Fruit fly (Drosophila melanogaster) whole organism, embryonic: Measurements from ENCODE around the gene Sgs5.
A peak's percentile ranks its signal among the peaks of the same experiment; 100 is the strongest.

Experiments
- Atf3 ChIP-seq: fragments of 200-800 bp; sonication (Bioruptor generic); optimal IDR thresholded peaks from 3 replicates; lab custom pipeline; 2016; ENCODE audit warnings: missing biosample characterization, missing genetic modification characterization
- Awh ChIP-seq: fragments of 200-800 bp; sonication (Bioruptor generic); IDR thresholded peaks from 2 replicates; pipeline ENCODE4, ENCODE4 v1.3.6; 2022; ENCODE audit warnings: missing biosample characterization, missing genetic modification characterization
- CG10366 ChIP-seq: fragments of 200-800 bp; sonication (Bioruptor generic); IDR thresholded peaks from 2 replicates; pipeline ENCODE4 v1.3.6; 2022; ENCODE audit warnings: missing biosample characterization, missing genetic modification characterization
- CG10543 ChIP-seq: fragments of 200-800 bp; sonication (Bioruptor generic); optimal IDR thresholded peaks from 3 replicates; lab custom pipeline; 2017; ENCODE audit warnings: missing biosample characterization, mild to moderate bottlenecking, missing genetic modification characterization, moderate library complexity
- CG11560 ChIP-seq: fragments of 200-800 bp; sonication (Bioruptor generic); IDR thresholded peaks from 3 replicates; pipeline ENCODE4 v1.3.6; 2022; ENCODE audit warnings: missing biosample characterization, missing genetic modification characterization
- CG12299 ChIP-seq: fragments of 200-800 bp; sonication (Bioruptor generic); optimal IDR thresholded peaks from 2 replicates; lab custom pipeline; 2018; ENCODE audit warnings: missing biosample characterization, mild to moderate bottlenecking, missing genetic modification characterization
- CG13775 ChIP-seq: fragments of 200-800 bp; sonication (Bioruptor generic); optimal IDR thresholded peaks from 3 replicates; lab custom pipeline; 2017; ENCODE audit warnings: missing biosample characterization, mild to moderate bottlenecking, missing genetic modification characterization
- CG15514 ChIP-seq: fragments of 200-800 bp; sonication (Bioruptor generic); optimal IDR thresholded peaks from 3 replicates; lab custom pipeline; 2017; ENCODE audit warnings: missing biosample characterization, missing genetic modification characterization, mild to moderate bottlenecking, moderate library complexity, missing genetic modification reagents
- CG1647 ChIP-seq: fragments of 200-800 bp; sonication (Bioruptor generic); optimal IDR thresholded peaks from 3 replicates; lab custom pipeline; 2016; ENCODE audit warnings: missing biosample characterization, missing genetic modification characterization
- CG16813 ChIP-seq: fragments of 200-800 bp; sonication (Bioruptor generic); IDR thresholded peaks from 3 replicates; pipeline ENCODE4 v1.3.6; 2022; ENCODE audit warnings: missing biosample characterization, missing genetic modification characterization; ENCODE audit not compliant: partially characterized antibody
- CG17568 ChIP-seq: fragments of 200-800 bp; sonication (Bioruptor generic); optimal IDR thresholded peaks from 2 replicates; lab custom pipeline; 2018; ENCODE audit warnings: missing biosample characterization, mild to moderate bottlenecking, missing genetic modification characterization, moderate library complexity
- CG18262 ChIP-seq: fragments of 200-800 bp; optimal IDR thresholded peaks from 3 replicates; lab custom pipeline; 2019; ENCODE audit warnings: missing biosample characterization, mild to moderate bottlenecking, missing genetic modification characterization, moderate library complexity
- CG2678 ChIP-seq: fragments of 200-800 bp; sonication (Bioruptor generic); optimal IDR thresholded peaks from 3 replicates; lab custom pipeline; 2019; ENCODE audit warnings: missing biosample characterization, mild to moderate bottlenecking, missing genetic modification characterization, moderate library complexity
- CG30403 ChIP-seq: fragments of 200-800 bp; sonication (Bioruptor generic); optimal IDR thresholded peaks from 3 replicates; lab custom pipeline; 2016; ENCODE audit warnings: missing biosample characterization, missing genetic modification characterization
- CG3726 ChIP-seq: fragments of 200-800 bp; sonication (Bioruptor generic); IDR thresholded peaks from 3 replicates; pipeline ENCODE4, ENCODE4 v1.3.6; 2022; ENCODE audit warnings: missing biosample characterization, missing genetic modification characterization
- CG42726 ChIP-seq: fragments of 200-800 bp; sonication (Bioruptor generic); IDR thresholded peaks from 2 replicates; pipeline ENCODE4 v1.3.6; 2022; ENCODE audit warnings: missing biosample characterization, missing genetic modification characterization; ENCODE audit not compliant: partially characterized antibody
- CG4328 ChIP-seq: fragments of 200-800 bp; sonication (Bioruptor generic); optimal IDR thresholded peaks from 3 replicates; lab custom pipeline; 2017; ENCODE audit warnings: missing biosample characterization, missing genetic modification reagents, missing genetic modification characterization
- CG4360 ChIP-seq: fragments of 200-800 bp; sonication (Bioruptor generic); IDR thresholded peaks from 2 replicates; pipeline ENCODE4 v1.3.6; 2022; ENCODE audit warnings: missing biosample characterization, missing genetic modification characterization
- CG5953 ChIP-seq: fragments of 200-800 bp; sonication (Bioruptor generic); IDR thresholded peaks from 2 replicates; pipeline ENCODE4 v1.3.6; 2022; ENCODE audit warnings: missing biosample characterization, missing genetic modification characterization
- CG7745 ChIP-seq: fragments of 200-800 bp; sonication (Bioruptor generic); optimal IDR thresholded peaks from 2 replicates; lab custom pipeline; 2018; ENCODE audit warnings: missing biosample characterization, mild to moderate bottlenecking, missing genetic modification characterization, moderate library complexity
- Deaf1 ChIP-seq: fragments of 200-800 bp; optimal IDR thresholded peaks from 3 replicates; lab custom pipeline; 2019; ENCODE audit warnings: missing biosample characterization, mild to moderate bottlenecking, missing genetic modification characterization, moderate library complexity
- Doc2 ChIP-seq: fragments of 200-800 bp; sonication (Bioruptor generic); IDR thresholded peaks from 2 replicates; pipeline ENCODE4 v1.3.6; 2022; ENCODE audit warnings: missing biosample characterization, missing genetic modification characterization
- Eip74EF ChIP-seq, 2 experiments: fragments of 200-800 bp in 1 of 2; fragments of >200 bp in 1 of 2; sonication (Bioruptor generic) in 1 of 2; optimal IDR thresholded peaks; 2 replicates each; lab custom pipeline; 2017 to 2019; ENCODE audit warnings: missing biosample characterization in 2 of 2, missing genetic modification characterization in 2 of 2, mild to moderate bottlenecking in 1 of 2, moderate library complexity in 1 of 2
- H2.0 ChIP-seq: fragments of 200-800 bp; sonication (Bioruptor generic); IDR thresholded peaks from 2 replicates; pipeline ENCODE4 v1.3.6; 2022; ENCODE audit warnings: missing biosample characterization, missing genetic modification characterization
- Hr51 ChIP-seq, 2 experiments: fragments of 200-800 bp; sonication (Bioruptor generic); optimal IDR thresholded peaks; 2 replicates in 1 of 2; 3 replicates in 1 of 2; lab custom pipeline; 2016 to 2018; ENCODE audit warnings: missing biosample characterization in 2 of 2, missing genetic modification characterization in 2 of 2, mild to moderate bottlenecking in 1 of 2, moderate library complexity in 1 of 2
- Nf-YB ChIP-seq: fragments of 200-800 bp; sonication (Bioruptor generic); optimal IDR thresholded peaks from 3 replicates; lab custom pipeline; 2019; ENCODE audit warnings: missing biosample characterization, mild to moderate bottlenecking, missing genetic modification characterization, moderate library complexity
- Nf-YC ChIP-seq: fragments of 200-800 bp; optimal IDR thresholded peaks from 3 replicates; lab custom pipeline; 2019; ENCODE audit warnings: missing biosample characterization, mild to moderate bottlenecking, missing genetic modification characterization, moderate library complexity
- Sry-δ ChIP-seq: fragments of 200-800 bp; sonication (Bioruptor generic); optimal IDR thresholded peaks from 2 replicates; lab custom pipeline; 2016; ENCODE audit warnings: missing biosample characterization, missing genetic modification characterization
- Vsx1 ChIP-seq: fragments of 200-800 bp; sonication (Bioruptor generic); optimal IDR thresholded peaks from 2 replicates; lab custom pipeline; 2017; ENCODE audit warnings: missing biosample characterization, mild to moderate bottlenecking, missing genetic modification characterization, missing genetic modification reagents
- ac ChIP-seq: fragments of 200-800 bp; sonication (Bioruptor generic); optimal IDR thresholded peaks from 3 replicates; lab custom pipeline; 2017; ENCODE audit warnings: missing biosample characterization, mild to moderate bottlenecking, missing genetic modification characterization
- ara ChIP-seq: fragments of 200-800 bp; sonication (Bioruptor generic); IDR thresholded peaks from 2 replicates; pipeline ENCODE4 v1.3.6; 2022; ENCODE audit warnings: missing biosample characterization, missing genetic modification characterization
- ase ChIP-seq: fragments of 200-800 bp; sonication (Bioruptor generic); IDR thresholded peaks from 3 replicates; pipeline ENCODE4 v1.3.6; 2022; ENCODE audit warnings: missing biosample characterization, missing genetic modification characterization
- dmrt11E ChIP-seq: fragments of 200-800 bp; sonication (Bioruptor generic); optimal IDR thresholded peaks from 3 replicates; lab custom pipeline; 2018; ENCODE audit warnings: missing biosample characterization, mild to moderate bottlenecking, missing genetic modification characterization, moderate library complexity
- fu2 ChIP-seq: fragments of 200-800 bp; sonication (Bioruptor generic); optimal IDR thresholded peaks from 2 replicates; lab custom pipeline; 2016; ENCODE audit warnings: missing biosample characterization, missing genetic modification characterization
- grau ChIP-seq: fragments of 200-800 bp; optimal IDR thresholded peaks from 3 replicates; lab custom pipeline; 2019; ENCODE audit warnings: missing biosample characterization, mild to moderate bottlenecking, missing genetic modification characterization, moderate library complexity
- klu ChIP-seq: fragments of 200-800 bp; sonication (Bioruptor generic); IDR thresholded peaks from 2 replicates; pipeline ENCODE4 v1.3.6; 2022; ENCODE audit warnings: missing biosample characterization, missing genetic modification characterization
- lmd ChIP-seq: fragments of 200-800 bp; sonication (Bioruptor generic); IDR thresholded peaks from 2 replicates; pipeline ENCODE4 v1.3.6; 2022; ENCODE audit warnings: missing biosample characterization, missing genetic modification characterization
- nom ChIP-seq: fragments of 200-800 bp; sonication (Bioruptor generic); optimal IDR thresholded peaks from 2 replicates; lab custom pipeline; 2017; ENCODE audit warnings: missing biosample characterization, missing genetic modification characterization, mild to moderate bottlenecking, moderate library complexity, missing genetic modification reagents
- oc ChIP-seq: fragments of 200-800 bp; sonication (Bioruptor generic); optimal IDR thresholded peaks from 2 replicates; lab custom pipeline; 2018; ENCODE audit warnings: missing biosample characterization, mild to moderate bottlenecking, missing genetic modification characterization, moderate library complexity
- psq ChIP-seq: fragments of 200-800 bp; sonication (Bioruptor generic); optimal IDR thresholded peaks from 2 replicates; lab custom pipeline; 2017; ENCODE audit warnings: missing biosample characterization, missing genetic modification characterization
- rib ChIP-seq: fragments of 200-800 bp; sonication (Bioruptor generic); IDR thresholded peaks from 2 replicates; pipeline ENCODE4 v1.3.6; 2022; ENCODE audit warnings: missing biosample characterization, missing genetic modification characterization
- run ChIP-seq: fragments of 200-800 bp; sonication (Bioruptor generic); optimal IDR thresholded peaks from 3 replicates; lab custom pipeline; 2018; ENCODE audit warnings: missing biosample characterization, mild to moderate bottlenecking, missing genetic modification characterization
- sens ChIP-seq: fragments of 200-800 bp; sonication (Bioruptor generic); peaks from one replicate; lab custom pipeline; 2016; ENCODE audit warnings: missing biosample characterization, missing genetic modification characterization
- tll ChIP-seq, 2 experiments: fragments of 200-800 bp in 1 of 2; fragments of >200 bp in 1 of 2; sonication (Bioruptor generic) in 1 of 2; optimal IDR thresholded peaks; 2 replicates each; lab custom pipeline; 2017 to 2019; ENCODE audit warnings: missing biosample characterization in 2 of 2, missing genetic modification characterization in 2 of 2, mild to moderate bottlenecking in 1 of 2, moderate library complexity in 1 of 2
- zen ChIP-seq: fragments of 200-800 bp; sonication (Bioruptor generic); optimal IDR thresholded peaks from 3 replicates; lab custom pipeline; 2018; ENCODE audit warnings: missing biosample characterization, mild to moderate bottlenecking, missing genetic modification characterization, moderate library complexity

The Sgs5 gene

DNA sequence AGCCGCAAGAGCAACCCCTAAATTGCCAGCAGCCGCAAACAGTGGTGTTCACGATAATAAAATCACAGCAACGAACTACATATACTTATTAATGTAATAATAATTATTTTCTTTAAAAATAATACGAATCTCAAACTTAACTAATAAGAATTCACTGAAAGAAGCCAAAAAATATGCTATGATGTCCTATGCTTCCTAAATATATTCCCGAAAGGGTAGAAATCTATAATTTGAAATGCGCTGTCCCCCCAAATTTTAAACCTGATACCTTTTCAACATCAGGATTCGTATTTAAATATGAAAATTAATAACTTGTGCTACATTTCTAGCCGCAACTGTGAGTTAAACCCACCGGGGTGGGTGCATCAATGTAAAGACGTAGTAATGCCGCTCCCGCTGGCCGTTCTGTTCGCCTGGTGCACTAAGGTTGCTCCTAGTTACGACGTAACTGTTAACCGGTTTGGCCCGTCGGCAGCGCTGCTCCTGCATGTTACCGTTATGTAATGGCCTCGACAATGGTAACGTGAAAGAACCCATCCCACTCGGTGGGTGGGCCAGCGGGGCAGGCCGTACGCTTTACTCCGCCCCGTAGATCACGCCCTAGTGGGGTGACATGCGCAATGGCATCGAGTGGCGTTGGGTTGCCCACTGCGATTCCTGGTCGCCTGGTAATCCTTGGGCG lies 9.2 kb downstream of the Sgs5 start (continued):
- TF ChIP-seq Eip74EF (GFP tag; optimal IDR thresholded peaks at IDR 0.05; lab: Kevin White, UChicago) (peak in 1 of 2 experiments; percentile 81), CG5953 (GFP tag; lab: Robert Waterston, UW) (no peak), CG42726 (GFP tag; lab: Robert Waterston, UW) (no peak), CG17568 (peak; percentile 79), ase (GFP tag; lab: Robert Waterston, UW) (no peak; the same call in 2 of the 3 replicates), lmd (GFP tag; lab: Robert Waterston, UW) (peak; percentile 83), ac (GFP tag; lab: Kevin White, UChicago) (peak; percentile 88), CG4360 (GFP tag; lab: Robert Waterston, UW) (0 out of 2 replicates have a peak, but pooled peaks have one; percentile 34), CG16813 (GFP tag; lab: Robert Waterston, UW) (0 out of 3 replicates have a peak, but pooled peaks have one; percentile 16), CG3726 (GFP tag; lab: Robert Waterston, UW) (peak; percentile 18; the same call in 1 of the 3 replicates), sens (GFP tag; lab: Kevin White, UChicago) (peak; percentile 90), Sry-δ (GFP tag; lab: Kevin White, UChicago) (no peak), CG15514 (GFP tag; lab: Kevin White, UChicago) (peak; percentile 63), ara (GFP tag; lab: Robert Waterston, UW) (no peak; the same call in none of the 2 replicates), run (tag; lab: Kevin White, UChicago) (peak; percentile 80), Doc2 (GFP tag; lab: Robert Waterston, UW) (no peak), CG18262 (tag; lab: Kevin White, UChicago) (peak; percentile 94), Atf3 (no peak)

DNA sequence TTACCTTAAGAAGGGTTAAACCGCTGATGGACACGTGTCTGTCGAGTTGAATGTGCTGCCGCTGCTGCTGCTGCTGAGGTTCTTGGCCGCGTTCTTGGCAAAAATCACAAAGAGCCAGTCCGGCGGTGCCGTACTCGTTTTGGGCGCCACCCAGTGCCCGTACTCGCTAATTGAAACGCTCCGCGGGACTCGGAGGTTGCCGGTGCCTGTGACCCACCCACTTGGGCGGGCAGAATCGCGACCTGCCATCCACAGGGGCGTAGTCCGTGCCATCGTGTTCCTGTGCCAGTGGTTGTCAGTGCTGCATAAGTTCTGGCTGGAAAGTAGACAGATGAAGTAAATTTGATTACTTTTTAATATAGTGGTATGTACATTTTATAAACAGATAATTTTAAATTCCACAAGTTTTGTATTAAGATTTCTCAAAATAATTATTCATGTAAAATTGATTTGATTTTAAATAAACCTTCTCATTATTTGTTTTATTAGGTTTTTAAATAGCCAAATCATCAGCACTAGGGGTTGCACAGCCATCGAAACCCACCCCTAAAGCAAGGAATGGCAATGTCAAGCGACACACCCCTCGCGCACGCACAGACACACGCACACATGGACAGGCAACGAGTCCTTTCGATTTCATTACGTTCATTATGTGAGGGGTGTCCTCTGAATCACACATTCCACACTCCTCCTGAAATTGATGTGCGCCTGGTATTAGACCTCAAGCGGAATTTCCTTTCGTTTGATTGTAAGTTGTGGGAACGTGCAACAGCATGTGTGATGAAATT lies 9.9 kb downstream of the Sgs5 start:
- peak; percentile 6 for TF ChIP-seq CG30403 (GFP tag; lab: Kevin White, UChicago)
- peak; percentile 47 for TF ChIP-seq grau (tag; lab: Kevin White, UChicago)
- no peak for TF ChIP-seq fu2 (GFP tag; lab: Kevin White, UChicago)
- TF ChIP-seq Nf-YB: peak; percentile 71
- TF ChIP-seq CG11560 (tag; lab: Robert Waterston, UW): no peak
- TF ChIP-seq Vsx1: no peak
- TF ChIP-seq CG1647 (GFP tag; lab: Kevin White, UChicago): no peak
- TF ChIP-seq psq (GFP tag; lab: Kevin White, UChicago): no peak
- peak; percentile 34 for TF ChIP-seq CG7745 (tag; lab: Kevin White, UChicago)
- peak; percentile 2 for TF ChIP-seq CG4328 (GFP tag; lab: Kevin White, UChicago)
- no peak for TF ChIP-seq oc (tag; lab: Kevin White, UChicago)
- peak; percentile 72; the same call in 1 of the 2 replicates for TF ChIP-seq rib (GFP tag; lab: Robert Waterston, UW)
- no peak for TF ChIP-seq H2.0 (GFP tag; lab: Robert Waterston, UW)
- peak; percentile 20 for TF ChIP-seq CG12299 (tag; lab: Kevin White, UChicago)
- TF ChIP-seq CG10366 (GFP tag; lab: Robert Waterston, UW): no peak
- TF ChIP-seq dmrt11E (tag; lab: Kevin White, UChicago): peak; percentile 22
- TF ChIP-seq Nf-YC (tag; lab: Kevin White, UChicago): peak; percentile 51
- peak in 1 of 2 experiments; percentile 19 for TF ChIP-seq tll (GFP tag; optimal IDR thresholded peaks at IDR 0.05; lab: Kevin White, UChicago)
- peak; percentile 28 for TF ChIP-seq CG10543 (GFP tag; lab: Kevin White, UChicago)
- peak; percentile 24 for TF ChIP-seq Deaf1
- 0 out of 2 replicates have a peak, but pooled peaks have one; percentile 20 for TF ChIP-seq klu
- TF ChIP-seq Eip74EF (GFP tag; optimal IDR thresholded peaks at IDR 0.05; lab: Kevin White, UChicago): no peak
- TF ChIP-seq CG2678: peak; percentile 53
- TF ChIP-seq CG13775 (GFP tag; lab: Kevin White, UChicago): peak; percentile 22
- TF ChIP-seq Hr51 (GFP tag; optimal IDR thresholded peaks at IDR 0.05; lab: Kevin White, UChicago): peak in 1 of 2 experiments; percentile 41
- TF ChIP-seq Awh (GFP tag; lab: Robert Waterston, UW): 0 out of 2 replicates have a peak, but pooled peaks have one; percentile 15
- no peak for TF ChIP-seq nom
- peak; percentile 55 for TF ChIP-seq zen (tag; lab: Kevin White, UChicago)
